Worm (Caenorhabditis elegans) whole organism, midembryonic: ENCODE data around the gene T26H8.4.

Experiments used
- T22C8.4 ChIP-seq: fragments of 200-800 bp; sonication (Bioruptor generic); IDR thresholded peaks from 2 replicates; pipeline ENCODE4 v1.3.6; 2022; ENCODE audit warnings: missing genetic modification characterization, missing compliant biosample characterization
- cog-1 ChIP-seq: sonication (generic microtip); optimal IDR thresholded peaks from 2 replicates; lab custom pipeline; 2016; ENCODE audit warnings: missing genetic modification characterization, missing compliant biosample characterization
- flt-1 ChIP-seq: fragments of 200-800 bp; sonication (Bioruptor generic); IDR thresholded peaks from 2 replicates; pipeline ENCODE4 v1.3.6; 2022; ENCODE audit warnings: missing genetic modification characterization, missing compliant biosample characterization
- klf-2 ChIP-seq: fragments of 200-800 bp; sonication (Bioruptor generic); conservative IDR thresholded peaks from 2 replicates; pipeline ENCODE4 v1.3.6; 2022; ENCODE audit warnings: missing genetic modification reagents, missing genetic modification characterization, missing compliant biosample characterization
- med-1 ChIP-seq: sonication (generic microtip); optimal IDR thresholded peaks from 2 replicates; lab custom pipeline; 2017; ENCODE audit warnings: missing genetic modification characterization, mild to moderate bottlenecking, missing compliant biosample characterization, antibody characterized with exemption, missing genetic modification reagents; ENCODE audit not compliant: insufficient read depth
- ref-1 ChIP-seq: fragments of 200-800 bp; sonication (Bioruptor generic); conservative IDR thresholded peaks from 2 replicates; pipeline ENCODE4 v1.3.6; 2022; ENCODE audit warnings: missing genetic modification reagents, missing genetic modification characterization, missing compliant biosample characterization
- tab-1 ChIP-seq: fragments of 200-800 bp; sonication (Bioruptor generic); IDR thresholded peaks from 2 replicates; pipeline ENCODE4 v1.3.6; 2022; ENCODE audit warnings: missing genetic modification characterization, missing compliant biosample characterization
- ztf-23 ChIP-seq: fragments of 200-800 bp; sonication (Bioruptor generic); IDR thresholded peaks from 2 replicates; pipeline ENCODE4 v1.3.6; 2022; ENCODE audit warnings: missing genetic modification reagents, missing genetic modification characterization, missing compliant biosample characterization
- ztf-29 ChIP-seq: fragments of 200-800 bp; sonication (Bioruptor generic); IDR thresholded peaks from 2 replicates; pipeline ENCODE4 v1.3.6; 2022; ENCODE audit warnings: missing genetic modification reagents, missing genetic modification characterization, missing compliant biosample characterization

The T26H8.4 gene

DNA sequence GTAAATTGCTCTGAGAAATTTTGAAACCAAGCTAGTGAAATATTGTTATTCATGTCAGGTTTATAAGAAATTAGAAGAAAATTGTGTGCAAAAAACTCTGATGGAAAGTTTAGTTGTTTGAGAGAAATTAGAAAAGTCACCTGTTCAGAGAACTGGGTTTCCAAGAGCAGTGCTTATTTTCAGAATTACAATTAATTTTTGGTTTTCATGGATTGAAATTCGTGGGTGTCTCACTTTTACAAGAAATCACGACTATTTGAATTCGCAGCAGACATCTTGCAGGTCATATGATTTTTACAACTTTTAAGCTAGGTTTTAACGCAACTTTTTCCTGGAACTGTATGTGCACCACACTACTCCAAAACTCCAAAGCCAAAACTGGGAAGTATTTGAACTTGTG is 2.4 kb upstream of the T26H8.4 start, which contains the start of gene srz-10:
Gene srz-10, minus strand, starts transcription at position 88 of the 400 bp plus-strand sequence.
- no peak for TF ChIP-seq med-1 (GFP tag; lab: Kevin White, UChicago)
- no peak for TF ChIP-seq ztf-29 (GFP tag; lab: Robert Waterston, UW)
- no peak for TF ChIP-seq ztf-23
- TF ChIP-seq tab-1 (GFP tag; lab: Robert Waterston, UW): no peak
- TF ChIP-seq klf-2 (GFP tag; lab: Robert Waterston, UW): no peak
- no peak for TF ChIP-seq flt-1 (GFP tag; lab: Robert Waterston, UW)
- no peak for TF ChIP-seq cog-1
- TF ChIP-seq T22C8.4 (GFP tag; lab: Robert Waterston, UW): no peak

ce11 chrV:15305502-15305901 is 1.1 kb downstream of the T26H8.4 start, which contains the start of gene T26H8.5:
T26H8.5 (minus strand) TSS chrV:15305602.
- TF ChIP-seq tab-1 (GFP tag; lab: Robert Waterston, UW): no peak
- TF ChIP-seq klf-2 (GFP tag; lab: Robert Waterston, UW): no peak
- no peak for TF ChIP-seq ref-1 (GFP tag; lab: Robert Waterston, UW)
- TF ChIP-seq cog-1: no peak
- TF ChIP-seq T22C8.4 (GFP tag; lab: Robert Waterston, UW): no peak

- TF ChIP-seq med-1 (GFP tag; lab: Kevin White, UChicago) (no peak), ref-1 (GFP tag; lab: Robert Waterston, UW) (no peak), cog-1 (no peak), ztf-29 (GFP tag; lab: Robert Waterston, UW) (no peak), T22C8.4 (GFP tag; lab: Robert Waterston, UW) (no peak), flt-1 (GFP tag; lab: Robert Waterston, UW) (no peak), klf-2 (GFP tag; lab: Robert Waterston, UW) (no peak), ztf-23 (no peak), tab-1 (GFP tag; lab: Robert Waterston, UW) (no peak)
Observed at ce11 chrV:15303625-15304024, 3.0 kb downstream of the T26H8.4 start, which contains the start of gene srx-48. srx-48 (minus strand) TSS chrV:15303725.

ce11 chrV:15298597-15298996 is 8.0 kb downstream of the T26H8.4 start, which contains the start of gene cpr-3:
cpr-3 (minus strand) TSS chrV:15298700.
- TF ChIP-seq tab-1 (GFP tag; lab: Robert Waterston, UW) (no peak), flt-1 (GFP tag; lab: Robert Waterston, UW) (no peak), klf-2 (GFP tag; lab: Robert Waterston, UW) (no peak), ztf-29 (GFP tag; lab: Robert Waterston, UW) (no peak), T22C8.4 (GFP tag; lab: Robert Waterston, UW) (no peak)

ce11 chrV:15295436-15295835 is 11.2 kb downstream of the T26H8.4 start:
- peak; percentile 91; the same call in 1 of the 2 replicates for TF ChIP-seq flt-1 (GFP tag; lab: Robert Waterston, UW)

DNA sequence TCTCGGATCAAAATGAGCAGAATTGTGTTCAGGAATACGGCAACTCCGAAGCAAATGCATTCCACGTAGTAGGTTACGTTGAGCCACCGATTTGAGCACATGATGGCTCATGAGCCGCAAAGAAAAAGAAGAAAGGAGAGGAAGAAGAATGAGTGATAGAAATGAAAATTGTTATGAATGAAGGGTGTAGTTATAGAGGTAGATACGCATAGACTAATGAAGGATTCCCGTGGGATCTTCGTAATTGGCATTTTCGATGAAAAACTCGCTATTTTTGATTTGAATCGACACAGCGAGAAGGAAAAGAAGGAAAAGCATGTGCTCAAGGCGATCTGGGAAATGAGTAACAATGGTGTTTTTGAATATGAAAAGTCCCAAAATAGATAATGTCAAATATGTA is 12.8 kb downstream of the T26H8.4 start, which contains the start of gene str-96:
Gene str-96, minus strand, starts transcription at position 101 of the 400 bp plus-strand sequence.
- TF ChIP-seq ztf-29 (GFP tag; lab: Robert Waterston, UW) (no peak), tab-1 (GFP tag; lab: Robert Waterston, UW) (no peak), flt-1 (GFP tag; lab: Robert Waterston, UW) (no peak), cog-1 (no peak), ref-1 (GFP tag; lab: Robert Waterston, UW) (no peak), T22C8.4 (GFP tag; lab: Robert Waterston, UW) (no peak), med-1 (GFP tag; lab: Kevin White, UChicago) (no peak), ztf-23 (no peak), klf-2 (GFP tag; lab: Robert Waterston, UW) (no peak)

DNA sequence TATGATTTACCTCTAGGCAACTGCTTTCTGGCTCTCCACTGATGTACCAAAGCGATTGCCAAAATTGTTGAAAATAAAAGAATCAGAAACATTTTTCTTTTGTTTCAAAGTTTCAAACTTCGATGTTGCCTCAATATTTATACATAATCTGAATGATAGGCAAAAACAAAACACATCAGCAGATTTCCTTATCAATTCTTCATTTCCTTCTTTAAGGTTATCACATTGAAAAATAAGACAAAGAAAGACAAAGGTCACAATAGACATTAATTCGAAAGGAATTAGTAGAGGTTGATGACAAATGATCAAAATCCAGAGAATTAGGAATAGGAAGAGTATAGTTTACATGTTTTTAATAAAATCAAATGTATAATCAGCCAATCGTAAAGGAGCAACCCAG is 15.7 kb downstream of the T26H8.4 start, which contains the start of gene cyp-34A2:
Gene cyp-34A2, minus strand, starts transcription at position 101 of the 400 bp plus-strand sequence.
- TF ChIP-seq ref-1 (GFP tag; lab: Robert Waterston, UW): no peak

DNA sequence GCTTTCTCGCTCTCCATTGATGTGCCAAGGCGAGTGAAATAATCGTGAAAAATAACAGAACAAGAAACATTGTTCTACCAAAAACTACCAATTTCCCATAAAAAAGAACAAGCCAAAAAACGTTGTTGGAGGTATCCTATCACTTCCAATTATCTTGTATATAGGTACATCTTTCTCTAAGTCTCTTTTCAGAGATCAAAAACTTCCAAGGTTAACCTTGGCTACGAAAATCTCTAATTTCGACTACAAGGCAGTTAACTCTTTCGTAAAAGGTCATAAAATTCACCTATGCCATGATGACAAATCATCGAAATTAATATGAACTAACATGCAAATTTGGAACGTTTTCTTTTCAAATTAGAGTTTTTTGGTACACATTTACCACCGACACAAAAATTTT is 18.8 kb downstream of the T26H8.4 start, which contains the start of gene cyp-34A1:
Gene cyp-34A1, minus strand, starts transcription at position 101 of the 400 bp plus-strand sequence.
- TF ChIP-seq T22C8.4 (GFP tag; lab: Robert Waterston, UW): no peak

ce11 chrV:15285984-15286383 is 20.7 kb downstream of the T26H8.4 start:
- TF ChIP-seq tab-1 (GFP tag; lab: Robert Waterston, UW): no peak
- no peak for TF ChIP-seq med-1 (GFP tag; lab: Kevin White, UChicago)
- TF ChIP-seq ztf-29 (GFP tag; lab: Robert Waterston, UW): no peak
- TF ChIP-seq cog-1: no peak
- TF ChIP-seq ztf-23: no peak
- no peak for TF ChIP-seq ref-1 (GFP tag; lab: Robert Waterston, UW)
- no peak for TF ChIP-seq klf-2 (GFP tag; lab: Robert Waterston, UW)
- TF ChIP-seq T22C8.4 (GFP tag; lab: Robert Waterston, UW): no peak
- TF ChIP-seq flt-1 (GFP tag; lab: Robert Waterston, UW): no peak

- TF ChIP-seq ztf-29 (GFP tag; lab: Robert Waterston, UW) (no peak), flt-1 (GFP tag; lab: Robert Waterston, UW) (no peak), med-1 (GFP tag; lab: Kevin White, UChicago) (no peak), cog-1 (no peak), tab-1 (GFP tag; lab: Robert Waterston, UW) (no peak), T22C8.4 (GFP tag; lab: Robert Waterston, UW) (no peak), ztf-23 (no peak), klf-2 (GFP tag; lab: Robert Waterston, UW) (no peak), ref-1 (GFP tag; lab: Robert Waterston, UW) (no peak)
Observed at ce11 chrV:15281279-15281949, 25.2 kb downstream of the T26H8.4 start, which contains the start of the genes srw-19 and srx-51. srw-19 (minus strand) TSS chrV:15281379. srx-51 (plus strand) TSS chrV:15281899.
